Worm (Caenorhabditis elegans): ENCODE results near the gene set-30.

set-30 gene

ce11 chrX:4982009-4982625 is 17.0 kb upstream of the set-30 start (continued):
- TF ChIP-seq vab-7 (GFP tag; IDR thresholded peaks at IDR 0.05) (0 out of 2 replicates have a peak, but pooled peaks have one; percentile 4), skn-1 (tag; optimal IDR thresholded peaks at IDR 0.05) (no peak), mep-1 (tag; optimal IDR thresholded peaks at IDR 0.05) (peak; percentile 57), ceh-28 (tag; optimal IDR thresholded peaks at IDR 0.05) (peak; percentile 20), Y48G9A.11 (GFP tag; IDR thresholded peaks at IDR 0.05) (no peak), unc-62 (GFP tag; optimal IDR thresholded peaks at IDR 0.05 in 1 of 2) (peak in 1 of 2 experiments; percentile 55), unc-62 (tag; optimal IDR thresholded peaks at IDR 0.05) (no peak), daf-8 (GFP tag; IDR thresholded peaks at IDR 0.05) (no peak), ctbp-1 (GFP tag; IDR thresholded peaks at IDR 0.05) (peak; percentile 86), dmd-9 (GFP tag; IDR thresholded peaks at IDR 0.05) (no peak), nhr-10 (tag; optimal IDR thresholded peaks at IDR 0.05) (no peak), ZK337.2 (GFP tag; IDR thresholded peaks at IDR 0.05) (no peak), F26F4.8 (GFP tag; conservative IDR thresholded peaks at IDR 0.05) (no peak), cey-2 (tag; optimal IDR thresholded peaks at IDR 0.05; ENCODE audit: borderline replicate concordance, insufficient read depth) (no peak), lin-15B (tag; optimal IDR thresholded peaks at IDR 0.05) (no peak), T26A8.4 (GFP tag; IDR thresholded peaks at IDR 0.05) (no peak), aha-1 (tag) (peak; percentile 5), nhr-77 (tag; optimal IDR thresholded peaks at IDR 0.05) (no peak), egl-43 (GFP tag; IDR thresholded peaks at IDR 0.05) (peak; percentile 74; the same call in 1 of the 2 replicates), lsy-2 (tag; optimal IDR thresholded peaks at IDR 0.05) (peak in 1 of 2 experiments; percentile 50), mdl-1 (tag; optimal IDR thresholded peaks at IDR 0.05) (peak in 1 of 2 experiments; percentile 27)

- TF ChIP-seq egl-43 (GFP tag; IDR thresholded peaks at IDR 0.05) (0 out of 2 replicates have a peak, but pooled peaks have one; percentile 38), tag-97 (GFP tag; IDR thresholded peaks at IDR 0.05) (no peak), fkh-10 (GFP tag; optimal IDR thresholded peaks at IDR 0.05) (no peak), T26A8.4 (GFP tag; IDR thresholded peaks at IDR 0.05) (no peak), nhr-25 (tag; optimal IDR thresholded peaks at IDR 0.05; ENCODE audit: borderline replicate concordance, insufficient read depth) (no peak), lin-15B (tag; optimal IDR thresholded peaks at IDR 0.05) (no peak), set-16 (GFP tag; IDR thresholded peaks at IDR 0.05) (peak; percentile 68), dmd-6 (GFP tag; IDR thresholded peaks at IDR 0.05) (no peak), Y105C5A.15 (GFP tag; IDR thresholded peaks at IDR 0.05) (no peak), skn-1 (tag; optimal IDR thresholded peaks at IDR 0.05) (no peak), unc-39 (tag; optimal IDR thresholded peaks at IDR 0.05) (no peak), ZK546.5 (tag; optimal IDR thresholded peaks at IDR 0.05) (no peak)
Measured at ce11 chrX:4986354-4986753, 12.7 kb upstream of the set-30 start.

ce11 chrX:4987617-4988016 is 11.5 kb upstream of the set-30 start:
- TF ChIP-seq sdz-12 (GFP tag; optimal IDR thresholded peaks at IDR 0.05), result no peak
- TF ChIP-seq set-16 (GFP tag; IDR thresholded peaks at IDR 0.05), result peak; percentile 64

- TF ChIP-seq skn-1 (tag; optimal IDR thresholded peaks at IDR 0.05) (no peak), daf-16 (GFP tag; optimal IDR thresholded peaks at IDR 0.05) (no peak), daf-16 (tag; optimal IDR thresholded peaks at IDR 0.05) (no peak), snpc-1.2 (GFP tag; IDR thresholded peaks at IDR 0.05) (no peak), set-16 (GFP tag; IDR thresholded peaks at IDR 0.05) (peak; percentile 70), egl-43 (GFP tag; IDR thresholded peaks at IDR 0.05) (peak; percentile 66; the same call in 1 of the 2 replicates), php-3 (GFP tag; IDR thresholded peaks at IDR 0.05) (0 out of 2 replicates have a peak, but pooled peaks have one; percentile 11), T26A8.4 (GFP tag; IDR thresholded peaks at IDR 0.05) (no peak), ces-1 (GFP tag; optimal IDR thresholded peaks at IDR 0.05) (no peak), egl-27 (tag; optimal IDR thresholded peaks at IDR 0.05) (no peak), lin-38 (GFP tag; IDR thresholded peaks at IDR 0.05) (no peak), ceh-82 (tag; optimal IDR thresholded peaks at IDR 0.05) (no peak), mep-1 (tag; optimal IDR thresholded peaks at IDR 0.05) (no peak)
Measured at ce11 chrX:4992523-4992922, 6.5 kb upstream of the set-30 start.

All from whole organism, L4 larva.